Worm (Caenorhabditis elegans) whole organism, L2 larva: ENCODE results near the gene pgp-8.

Experiments used
- C34F6.9 ChIP-seq: fragments of 150-350 bp; optimal IDR thresholded peaks from 2 replicates; lab custom pipeline; 2014; ENCODE audit warnings: missing biosample characterization, missing genetic modification characterization
- F13H6.1 ChIP-seq: sonication (generic microtip); optimal IDR thresholded peaks from 2 replicates; lab custom pipeline; 2016; ENCODE audit warnings: missing genetic modification characterization, missing compliant biosample characterization
- Y55F3AM.14 ChIP-seq: fragments of 200-800 bp; sonication (Bioruptor generic); optimal IDR thresholded peaks from 2 replicates; lab custom pipeline; 2018; ENCODE audit warnings: mild to moderate bottlenecking, missing genetic modification characterization, missing compliant biosample characterization
- aly-2 ChIP-seq: fragments of 150-350 bp; optimal IDR thresholded peaks from 2 replicates; lab custom pipeline; 2014; ENCODE audit warnings: missing biosample characterization, missing genetic modification characterization
- ama-1 ChIP-seq: fragments of 150-350 bp; optimal IDR thresholded peaks from 2 replicates; lab custom pipeline; 2018; ENCODE audit warnings: inconsistent platforms
- blmp-1 ChIP-seq: sonication (generic microtip); optimal IDR thresholded peaks from 2 replicates; lab custom pipeline; 2017; ENCODE audit warnings: missing genetic modification characterization, mild to moderate bottlenecking, missing compliant biosample characterization, antibody characterized with exemption, moderate library complexity; ENCODE audit not compliant: insufficient read depth
- ceh-16 ChIP-seq: fragments of 150-350 bp; optimal IDR thresholded peaks from 2 replicates; lab custom pipeline; 2014; ENCODE audit warnings: missing biosample characterization, missing genetic modification characterization
- crh-2 ChIP-seq: sonication (generic microtip); optimal IDR thresholded peaks from 2 replicates; lab custom pipeline; 2017; ENCODE audit warnings: missing biosample characterization, missing genetic modification characterization
- egl-27 ChIP-seq: sonication (generic microtip); optimal IDR thresholded peaks from 3 replicates; lab custom pipeline; 2017; ENCODE audit warnings: missing biosample characterization, missing genetic modification reagents, missing genetic modification characterization
- elt-1 ChIP-seq: fragments of 150-350 bp; optimal IDR thresholded peaks from 2 replicates; lab custom pipeline; 2014; ENCODE audit warnings: missing biosample characterization, missing genetic modification characterization
- fos-1 ChIP-seq: fragments of 150-350 bp; optimal IDR thresholded peaks from 2 replicates; lab custom pipeline; 2014; ENCODE audit warnings: missing biosample characterization, missing genetic modification characterization
- gmeb-1 ChIP-seq: fragments of 150-350 bp; optimal IDR thresholded peaks from 2 replicates; lab custom pipeline; 2014; ENCODE audit warnings: missing biosample characterization, missing genetic modification characterization
- lin-13 ChIP-seq: fragments of 150-350 bp; optimal IDR thresholded peaks from 2 replicates; lab custom pipeline; 2014; ENCODE audit warnings: missing biosample characterization, missing genetic modification reagents, missing genetic modification characterization
- lin-39 ChIP-seq: fragments of 150-350 bp; optimal IDR thresholded peaks from 2 replicates; lab custom pipeline; 2014; ENCODE audit warnings: missing biosample characterization, missing genetic modification reagents, missing genetic modification characterization
- mbf-1 ChIP-seq: sonication (generic microtip); optimal IDR thresholded peaks from 2 replicates; lab custom pipeline; 2017; ENCODE audit warnings: missing biosample characterization, missing genetic modification characterization
- mdl-1 ChIP-seq, 2 experiments: fragments of 150-350 bp in 1 of 2; sonication (generic microtip) in 1 of 2; optimal IDR thresholded peaks; 2 replicates each; lab custom pipeline; 2017; ENCODE audit warnings: missing biosample characterization in 2 of 2, missing genetic modification characterization in 2 of 2
- nhr-10 ChIP-seq: sonication (generic microtip); optimal IDR thresholded peaks from 2 replicates; lab custom pipeline; 2017; ENCODE audit warnings: missing biosample characterization, missing genetic modification characterization
- nhr-11 ChIP-seq: fragments of 150-350 bp; optimal IDR thresholded peaks from 2 replicates; lab custom pipeline; 2014; ENCODE audit warnings: missing biosample characterization, missing genetic modification characterization
- nhr-129 ChIP-seq: fragments of 150-350 bp; optimal IDR thresholded peaks from 2 replicates; lab custom pipeline; 2014; ENCODE audit warnings: missing biosample characterization, missing genetic modification characterization
- nhr-21 ChIP-seq: fragments of 150-350 bp; optimal IDR thresholded peaks from 2 replicates; lab custom pipeline; 2014; ENCODE audit warnings: missing biosample characterization, missing genetic modification characterization
- nhr-23 ChIP-seq: fragments of 150-350 bp; optimal IDR thresholded peaks from 2 replicates; lab custom pipeline; 2014; ENCODE audit warnings: missing biosample characterization, missing genetic modification reagents, missing genetic modification characterization
- nhr-237 ChIP-seq: fragments of 150-350 bp; optimal IDR thresholded peaks from 2 replicates; lab custom pipeline; 2014; ENCODE audit warnings: missing biosample characterization, missing genetic modification characterization
- nhr-25 ChIP-seq: fragments of 150-350 bp; sonication (generic microtip); optimal IDR thresholded peaks from 3 replicates; lab custom pipeline; 2014; ENCODE audit warnings: missing biosample characterization, missing genetic modification characterization
- nhr-6 ChIP-seq: fragments of 150-350 bp; optimal IDR thresholded peaks from 2 replicates; lab custom pipeline; 2014; ENCODE audit warnings: missing biosample characterization, missing genetic modification characterization
- nhr-77 ChIP-seq: fragments of 150-350 bp; optimal IDR thresholded peaks from 2 replicates; lab custom pipeline; 2014; ENCODE audit warnings: missing biosample characterization, missing genetic modification characterization
- sem-4 ChIP-seq: fragments of 150-350 bp; optimal IDR thresholded peaks from 2 replicates; lab custom pipeline; 2014; ENCODE audit warnings: missing biosample characterization, missing genetic modification reagents, missing genetic modification characterization
- skn-1 ChIP-seq: sonication (generic microtip); optimal IDR thresholded peaks from 2 replicates; lab custom pipeline; 2017; ENCODE audit warnings: missing biosample characterization, missing genetic modification characterization
- sma-3 ChIP-seq: sonication (generic microtip); optimal IDR thresholded peaks from 2 replicates; lab custom pipeline; 2016; ENCODE audit warnings: missing genetic modification reagents, missing genetic modification characterization, missing compliant biosample characterization
- sma-9 ChIP-seq, 2 experiments: fragments of 150-350 bp in 1 of 2; sonication (generic microtip) in 1 of 2; optimal IDR thresholded peaks; 2 replicates each; lab custom pipeline; 2014 to 2016; ENCODE audit warnings: missing genetic modification characterization in 2 of 2, mild to moderate bottlenecking in 1 of 2, missing biosample characterization in 1 of 2, missing compliant biosample characterization in 1 of 2, missing genetic modification reagents in 1 of 2, moderate library complexity in 1 of 2
- unc-39 ChIP-seq: fragments of 150-350 bp; optimal IDR thresholded peaks from 2 replicates; lab custom pipeline; 2014; ENCODE audit warnings: missing biosample characterization, missing genetic modification characterization
- unc-55 ChIP-seq: fragments of 150-350 bp; sonication (generic microtip); optimal IDR thresholded peaks from 3 replicates; lab custom pipeline; 2014; ENCODE audit warnings: missing biosample characterization, missing genetic modification reagents, missing genetic modification characterization
- ztf-1 ChIP-seq: fragments of 200-800 bp; sonication (Bioruptor generic); conservative IDR thresholded peaks from 2 replicates; pipeline ENCODE4 v1.3.6; 2022; ENCODE audit warnings: missing genetic modification characterization, missing compliant biosample characterization
- ztf-11 ChIP-seq: sonication (generic microtip); optimal IDR thresholded peaks from 2 replicates; lab custom pipeline; 2017; ENCODE audit warnings: missing biosample characterization, missing genetic modification characterization
- ztf-4 ChIP-seq: fragments of 150-350 bp; optimal IDR thresholded peaks from 2 replicates; lab custom pipeline; 2014; ENCODE audit warnings: missing biosample characterization, missing genetic modification characterization

pgp-8 gene

ce11 chrX:10844602-10845354 is 19.4 kb downstream of the pgp-8 start, which contains the start of gene C05A9.2:
Gene C05A9.2, minus strand, starts transcription at chrX:10844674.
- TF ChIP-seq elt-1 (tag; lab: Kevin White, UChicago) = no peak
- no peak for TF ChIP-seq egl-27 (tag; lab: Kevin White, UChicago)
- TF ChIP-seq ztf-1 = no peak
- no peak for TF ChIP-seq nhr-10 (tag; lab: Kevin White, UChicago)
- TF ChIP-seq skn-1 (tag; lab: Kevin White, UChicago) = no peak
- TF ChIP-seq sem-4 (tag; lab: Kevin White, UChicago) = no peak
- TF ChIP-seq nhr-6 (tag; lab: Kevin White, UChicago) = no peak
- TF ChIP-seq ztf-11 (tag; lab: Kevin White, UChicago) = no peak
- TF ChIP-seq F13H6.1 (tag; lab: Kevin White, UChicago) = no peak
- TF ChIP-seq aly-2 (tag; lab: Kevin White, UChicago) = no peak
- no peak for TF ChIP-seq sma-9 (GFP tag; optimal IDR thresholded peaks at IDR 0.05; lab: Kevin White, UChicago)
- TF ChIP-seq sma-9 (tag; optimal IDR thresholded peaks at IDR 0.05; lab: Kevin White, UChicago) = no peak
- TF ChIP-seq Y55F3AM.14 (GFP tag; lab: Kevin White, UChicago) = no peak
- TF ChIP-seq C34F6.9 = no peak
- no peak for TF ChIP-seq blmp-1 (tag; lab: Kevin White, UChicago)
- TF ChIP-seq nhr-77 (tag; lab: Kevin White, UChicago) = no peak
- TF ChIP-seq lin-13 (GFP tag; lab: Kevin White, UChicago) = no peak
- TF ChIP-seq ceh-16 (tag; lab: Kevin White, UChicago) = no peak
- no peak for TF ChIP-seq unc-55 (GFP tag; lab: Kevin White, UChicago)
- no peak for TF ChIP-seq mbf-1 (tag; lab: Kevin White, UChicago)

ce11 chrX:10844137-10844536 is 20.1 kb downstream of the pgp-8 start:
- no peak for TF ChIP-seq unc-39 (tag; lab: Kevin White, UChicago)
- peak; percentile 30 for TF ChIP-seq fos-1 (tag; lab: Kevin White, UChicago)
- TF ChIP-seq gmeb-1 = no peak
- TF ChIP-seq, all 48 proteins: peak for 1

ce11 chrX:10838550-10838949 is 25.7 kb downstream of the pgp-8 start, which contains the start of gene plc-1:
Gene plc-1, minus strand, starts transcription at chrX:10838650.
- TF ChIP-seq unc-55 (GFP tag; lab: Kevin White, UChicago) (no peak), mdl-1 (tag; optimal IDR thresholded peaks at IDR 0.05; lab: Kevin White, UChicago) (no peak), nhr-237 (tag; lab: Kevin White, UChicago) (no peak), nhr-11 (tag; lab: Kevin White, UChicago) (no peak), mbf-1 (tag; lab: Kevin White, UChicago) (no peak), gmeb-1 (no peak), sma-3 (GFP tag; lab: Kevin White, UChicago) (no peak), nhr-21 (tag; lab: Kevin White, UChicago) (no peak), ceh-16 (tag; lab: Kevin White, UChicago) (no peak), nhr-129 (tag; lab: Kevin White, UChicago) (no peak), crh-2 (tag; lab: Kevin White, UChicago) (no peak), sma-9 (GFP tag; optimal IDR thresholded peaks at IDR 0.05; lab: Kevin White, UChicago) (no peak), sma-9 (tag; optimal IDR thresholded peaks at IDR 0.05; lab: Kevin White, UChicago) (no peak), lin-13 (GFP tag; lab: Kevin White, UChicago) (no peak), nhr-6 (tag; lab: Kevin White, UChicago) (no peak), ztf-1 (no peak)

ce11 chrX:10837609-10838008 is 26.6 kb downstream of the pgp-8 start:
- TF ChIP-seq nhr-129 (tag; lab: Kevin White, UChicago) = no peak
- TF ChIP-seq ztf-1 = no peak
- no peak for TF ChIP-seq elt-1 (tag; lab: Kevin White, UChicago)
- no peak for TF ChIP-seq lin-39 (tag; lab: Kevin White, UChicago)
- no peak for TF ChIP-seq nhr-77 (tag; lab: Kevin White, UChicago)
- no peak for TF ChIP-seq ama-1 (lab: Kevin White, UChicago)
- TF ChIP-seq gmeb-1 = no peak
- TF ChIP-seq nhr-21 (tag; lab: Kevin White, UChicago) = no peak
- TF ChIP-seq nhr-25 = no peak
- TF ChIP-seq skn-1 (tag; lab: Kevin White, UChicago) = no peak
- no peak for TF ChIP-seq nhr-23 (tag; lab: Kevin White, UChicago)
- no peak for TF ChIP-seq ztf-11 (tag; lab: Kevin White, UChicago)
- no peak for TF ChIP-seq F13H6.1 (tag; lab: Kevin White, UChicago)
- TF ChIP-seq C34F6.9 = no peak
- no peak for TF ChIP-seq ztf-4 (tag; lab: Kevin White, UChicago)
